Fruit fly (Drosophila melanogaster) S2 (cell line): ENCODE data around the gene rux.

Source experiments
- CG8478 ChIP-seq: fragments of >200 bp; optimal IDR thresholded peaks from 2 replicates; lab custom pipeline; 2018
- CTCF ChIP-seq, 2 experiments: fragments of >200 bp; optimal IDR thresholded peaks; 2 replicates each; lab custom pipeline; 2018

DNA sequence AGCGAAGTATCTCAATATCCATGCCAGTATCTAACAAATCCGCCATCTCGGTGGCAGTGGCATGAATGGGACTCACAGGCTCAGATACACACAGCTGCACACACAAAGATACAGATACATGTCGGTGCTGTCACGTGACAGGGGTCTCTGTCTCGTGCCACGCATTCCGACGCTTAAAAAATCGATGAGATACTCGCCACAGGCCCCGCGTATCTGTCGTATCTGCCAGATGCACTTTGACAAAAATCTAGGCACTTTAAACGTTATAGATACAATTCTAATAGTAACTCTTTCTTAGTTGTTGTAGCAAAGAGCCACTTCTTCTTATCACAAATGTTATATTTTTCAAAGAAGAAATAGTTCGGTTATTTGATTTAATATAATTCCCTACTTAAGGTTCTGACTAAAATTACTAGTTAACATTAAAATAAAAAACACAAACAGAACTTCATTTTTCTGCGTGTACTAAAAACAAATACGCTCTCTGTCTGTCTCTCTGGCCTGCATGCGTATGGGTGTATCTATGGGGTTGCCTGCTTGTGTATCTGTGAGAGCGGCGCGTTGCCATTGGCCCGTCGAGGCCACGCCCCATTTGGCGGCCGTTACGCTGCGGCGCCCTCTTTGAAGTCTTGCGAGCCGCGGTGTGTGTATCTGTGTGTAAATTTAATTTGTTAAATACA lies 36.7 kb downstream of the rux start, which contains the start of gene CG4766:
- TF ChIP-seq CTCF (optimal IDR thresholded peaks at IDR 0.05; lab: Kevin White, UChicago), result no peak
- TF ChIP-seq CG8478 (lab: Kevin White, UChicago), result no peak
